Worm (Caenorhabditis elegans): ENCODE measurements around the gene meg-1.

The meg-1 gene

DNA sequence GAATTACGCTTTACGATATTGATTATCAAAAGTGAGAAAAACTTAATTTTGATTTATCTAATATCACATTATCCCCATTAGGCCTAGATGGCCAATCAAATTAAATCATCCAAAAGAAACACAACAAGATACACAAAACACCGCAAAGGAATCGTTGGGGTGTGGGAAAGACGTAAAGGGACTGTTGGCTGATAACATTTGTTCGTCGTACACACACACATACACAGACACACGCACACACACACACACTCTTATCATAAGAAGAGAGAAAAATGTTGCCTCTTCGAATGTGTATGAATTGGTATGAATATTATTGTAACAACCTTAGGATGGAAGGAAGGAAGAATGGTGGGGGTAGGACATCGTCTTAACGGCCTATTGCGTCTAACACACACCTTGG, 44.3 kb downstream of the meg-1 start:
- no peak for TF ChIP-seq B0310.2 (tag; optimal IDR thresholded peaks at IDR 0.05)
- no peak for TF ChIP-seq tbx-11 (GFP tag; IDR thresholded peaks at IDR 0.05)
- TF ChIP-seq aly-1 (tag; optimal IDR thresholded peaks at IDR 0.05): no peak
- no peak for TF ChIP-seq ama-1 (optimal IDR thresholded peaks at IDR 0.05)
- TF ChIP-seq tbx-37 (GFP tag; conservative IDR thresholded peaks at IDR 0.05): no peak
- TF ChIP-seq hmg-4 (GFP tag; optimal IDR thresholded peaks at IDR 0.05): no peak
- TF ChIP-seq ceh-36 (tag; optimal IDR thresholded peaks at IDR 0.05): no peak
- TF ChIP-seq F13C5.2 (tag; optimal IDR thresholded peaks at IDR 0.05): no peak
- no peak for TF ChIP-seq tra-4 (tag; optimal IDR thresholded peaks at IDR 0.05)
- no peak for TF ChIP-seq hnd-1 (tag; optimal IDR thresholded peaks at IDR 0.05)
- TF ChIP-seq scrt-1 (GFP tag; IDR thresholded peaks at IDR 0.05): no peak
- TF ChIP-seq sea-1 (GFP tag; conservative IDR thresholded peaks at IDR 0.05): no peak
- TF ChIP-seq pes-1 (GFP tag; IDR thresholded peaks at IDR 0.05): no peak
- TF ChIP-seq ceh-13 (GFP tag; optimal IDR thresholded peaks at IDR 0.05): no peak
- no peak for TF ChIP-seq ets-7 (tag; optimal IDR thresholded peaks at IDR 0.05)

DNA sequence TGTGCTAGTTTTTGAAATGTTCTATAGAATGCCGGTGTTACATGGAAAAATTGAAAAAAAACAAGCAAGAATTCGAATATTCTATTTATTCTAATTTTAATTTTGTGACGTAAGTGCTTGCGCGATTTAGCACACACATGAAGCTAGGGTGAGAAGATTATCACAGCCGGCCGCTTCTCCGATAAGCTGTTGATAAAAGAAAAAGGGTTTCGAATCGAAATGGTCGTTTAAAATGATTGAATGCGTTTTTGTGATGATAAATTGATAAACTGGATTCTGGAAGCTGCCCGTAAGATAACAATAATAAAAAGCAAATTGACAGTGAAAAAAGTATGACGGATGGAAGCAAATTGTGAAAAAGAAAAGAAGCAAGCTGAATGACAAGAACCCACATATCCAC, 45.3 kb downstream of the meg-1 start:
- no peak for TF ChIP-seq hmg-4 (GFP tag; optimal IDR thresholded peaks at IDR 0.05)

DNA sequence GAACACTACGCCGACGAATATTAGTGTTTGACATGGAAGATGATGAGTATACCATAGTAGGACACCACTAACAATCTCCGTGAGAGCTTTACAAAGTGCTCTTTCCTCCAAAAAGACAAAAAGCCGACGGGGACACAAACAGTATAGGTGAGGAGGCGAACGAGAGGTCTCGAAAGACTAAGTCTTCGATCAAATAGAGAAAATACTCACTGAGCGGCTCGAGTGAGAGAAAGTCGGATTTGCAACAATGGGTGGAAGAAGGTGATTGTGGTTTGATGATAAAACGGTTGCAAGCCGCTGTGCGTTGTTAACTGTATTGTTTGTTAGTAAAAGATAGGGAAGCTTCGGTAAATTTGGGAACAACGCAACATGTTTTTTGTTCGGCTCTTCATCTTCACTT, 46.8 kb downstream of the meg-1 start, which contains the start of gene hlb-1:
TSS of gene hlb-1 (minus strand) at position 101 of the 400 bp plus-strand sequence.
- TF ChIP-seq aly-1 (tag; optimal IDR thresholded peaks at IDR 0.05) (no peak), ama-1 (optimal IDR thresholded peaks at IDR 0.05) (no peak), tra-4 (tag; optimal IDR thresholded peaks at IDR 0.05) (no peak), tbx-11 (GFP tag; IDR thresholded peaks at IDR 0.05) (no peak), ceh-36 (tag; optimal IDR thresholded peaks at IDR 0.05) (no peak), scrt-1 (GFP tag; IDR thresholded peaks at IDR 0.05) (no peak), sea-1 (GFP tag; conservative IDR thresholded peaks at IDR 0.05) (no peak), hnd-1 (tag; optimal IDR thresholded peaks at IDR 0.05) (no peak), ceh-13 (GFP tag; optimal IDR thresholded peaks at IDR 0.05) (no peak), flt-1 (GFP tag; IDR thresholded peaks at IDR 0.05) (no peak), pes-1 (GFP tag; IDR thresholded peaks at IDR 0.05) (no peak), hmbx-1 (tag; optimal IDR thresholded peaks at IDR 0.05) (no peak), B0310.2 (tag; optimal IDR thresholded peaks at IDR 0.05) (no peak), tbx-37 (GFP tag; conservative IDR thresholded peaks at IDR 0.05) (no peak), ets-7 (tag; optimal IDR thresholded peaks at IDR 0.05) (no peak), hmg-4 (GFP tag; optimal IDR thresholded peaks at IDR 0.05) (no peak), F13C5.2 (tag; optimal IDR thresholded peaks at IDR 0.05) (no peak)

DNA sequence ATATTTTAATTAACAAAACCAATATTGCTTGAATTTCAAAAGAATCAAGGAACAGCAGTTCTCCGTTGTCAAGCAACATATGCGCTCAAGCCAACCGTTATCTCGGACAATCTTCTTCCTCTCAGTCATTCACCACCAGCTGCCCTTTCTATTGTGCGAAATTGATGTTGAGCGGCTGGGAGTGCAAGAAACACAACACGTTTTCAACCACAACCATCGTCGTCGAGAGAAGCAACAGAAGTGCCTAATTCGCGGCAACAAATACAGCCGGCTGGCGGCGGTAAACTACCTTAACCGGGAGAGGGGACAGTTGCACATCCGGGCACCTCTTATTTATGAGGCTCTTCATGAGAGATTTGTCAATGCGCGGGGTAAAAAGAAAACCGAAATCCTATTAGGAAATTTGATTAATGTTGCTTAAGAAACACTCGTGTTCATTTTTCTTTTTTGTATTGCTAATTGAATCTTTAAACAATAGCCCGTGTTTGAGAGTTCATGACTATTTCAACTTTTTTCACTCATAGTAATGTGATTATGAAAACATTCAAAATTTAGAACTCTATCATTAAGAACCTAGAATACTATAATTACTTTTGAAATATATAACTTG, 47.6 kb downstream of the meg-1 start:
- peak; percentile 62 for TF ChIP-seq hmg-4 (GFP tag; optimal IDR thresholded peaks at IDR 0.05)
- no peak for TF ChIP-seq pes-1 (GFP tag; IDR thresholded peaks at IDR 0.05)

DNA sequence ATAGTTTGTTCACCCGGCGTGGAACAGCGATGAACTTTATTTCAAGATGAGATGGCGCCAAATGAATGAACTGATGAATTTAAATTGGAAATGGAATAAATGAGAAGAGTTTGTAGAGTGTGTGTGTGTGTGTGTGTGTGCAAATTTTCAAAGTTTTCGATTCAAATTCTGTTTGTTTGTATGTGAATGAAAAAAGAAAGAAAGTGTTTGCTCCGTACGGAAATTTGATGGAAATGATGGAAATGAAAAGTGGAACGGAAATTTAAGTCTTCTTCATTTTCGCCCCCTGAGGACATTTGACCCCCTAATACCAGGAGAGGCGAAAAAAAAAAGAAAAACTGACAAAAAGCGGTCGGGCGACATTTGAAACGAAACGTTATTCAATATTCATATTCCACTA, 51.4 kb downstream of the meg-1 start:
- TF ChIP-seq ama-1 (optimal IDR thresholded peaks at IDR 0.05): no peak
- no peak for TF ChIP-seq pes-1 (GFP tag; IDR thresholded peaks at IDR 0.05)
- no peak for TF ChIP-seq ceh-36 (tag; optimal IDR thresholded peaks at IDR 0.05)
- no peak for TF ChIP-seq flt-1 (GFP tag; IDR thresholded peaks at IDR 0.05)
- TF ChIP-seq hnd-1 (tag; optimal IDR thresholded peaks at IDR 0.05): no peak

Measured in whole organism, early embryonic.